Fruit fly (Drosophila melanogaster) whole organism, embryonic: ENCODE measurements around the gene CG12477.

Source experiments
- BtbVII ChIP-seq: fragments of 200-800 bp; sonication (Bioruptor generic); optimal IDR thresholded peaks from 3 replicates; lab custom pipeline; 2017; ENCODE audit warnings: missing biosample characterization, mild to moderate bottlenecking, missing genetic modification characterization
- CG1024 ChIP-seq: fragments of 200-800 bp; sonication (Bioruptor generic); IDR thresholded peaks from 2 replicates; pipeline ENCODE4 v1.3.6; 2022; ENCODE audit warnings: missing biosample characterization, missing genetic modification characterization
- CG10462 ChIP-seq: fragments of 200-800 bp; sonication (Bioruptor generic); optimal IDR thresholded peaks from 2 replicates; lab custom pipeline; 2016; ENCODE audit warnings: missing biosample characterization, missing genetic modification characterization
- CG12769 ChIP-seq: fragments of 200-800 bp; sonication (Bioruptor generic); optimal IDR thresholded peaks from 2 replicates; lab custom pipeline; 2019; ENCODE audit warnings: missing biosample characterization, mild to moderate bottlenecking, missing genetic modification characterization, moderate library complexity
- CG13894 ChIP-seq: fragments of 200-800 bp; sonication (Bioruptor generic); optimal IDR thresholded peaks from 3 replicates; lab custom pipeline; 2018; ENCODE audit warnings: missing biosample characterization, mild to moderate bottlenecking, missing genetic modification characterization, moderate library complexity
- CG14050 ChIP-seq: fragments of 200-800 bp; sonication (Bioruptor generic); IDR thresholded peaks from 3 replicates; pipeline ENCODE4 v1.3.6; 2022; ENCODE audit warnings: missing biosample characterization, missing genetic modification characterization
- CG15696 ChIP-seq: fragments of 200-800 bp; sonication (Bioruptor generic); optimal IDR thresholded peaks from 2 replicates; lab custom pipeline; 2019; ENCODE audit warnings: missing biosample characterization, mild to moderate bottlenecking, missing genetic modification characterization, moderate library complexity
- CG16863 ChIP-seq: fragments of 200-800 bp; sonication (Bioruptor generic); optimal IDR thresholded peaks from 3 replicates; lab custom pipeline; 2016; ENCODE audit warnings: missing biosample characterization, missing genetic modification characterization
- CG17385 ChIP-seq: fragments of 200-800 bp; sonication (Bioruptor generic); optimal IDR thresholded peaks from 3 replicates; lab custom pipeline; 2018; ENCODE audit warnings: missing biosample characterization, mild to moderate bottlenecking, missing genetic modification characterization
- CG2678 ChIP-seq: fragments of 200-800 bp; sonication (Bioruptor generic); optimal IDR thresholded peaks from 3 replicates; lab custom pipeline; 2019; ENCODE audit warnings: missing biosample characterization, mild to moderate bottlenecking, missing genetic modification characterization, moderate library complexity
- CG2712 ChIP-seq: fragments of 200-800 bp; optimal IDR thresholded peaks from 3 replicates; lab custom pipeline; 2019; ENCODE audit warnings: missing biosample characterization, mild to moderate bottlenecking, missing genetic modification characterization, moderate library complexity
- CG2889 ChIP-seq: fragments of 200-800 bp; sonication (Bioruptor generic); IDR thresholded peaks from 3 replicates; pipeline ENCODE4 v1.3.6; 2022; ENCODE audit warnings: missing biosample characterization, missing genetic modification characterization
- CG3065 ChIP-seq: fragments of 200-800 bp; sonication (Bioruptor generic); optimal IDR thresholded peaks from 2 replicates; lab custom pipeline; 2016; ENCODE audit warnings: missing biosample characterization, missing genetic modification characterization
- CG3726 ChIP-seq: fragments of 200-800 bp; sonication (Bioruptor generic); IDR thresholded peaks from 3 replicates; pipeline ENCODE4, ENCODE4 v1.3.6; 2022; ENCODE audit warnings: missing biosample characterization, missing genetic modification characterization
- CG4282 ChIP-seq: fragments of 200-800 bp; sonication (Bioruptor generic); optimal IDR thresholded peaks from 2 replicates; lab custom pipeline; 2016; ENCODE audit warnings: missing biosample characterization, missing genetic modification characterization
- CG4730 ChIP-seq: fragments of 200-800 bp; sonication (Bioruptor generic); IDR thresholded peaks from 2 replicates; pipeline ENCODE4 v1.3.6; 2022; ENCODE audit warnings: missing biosample characterization, missing genetic modification characterization
- CG5180 ChIP-seq: fragments of 200-800 bp; sonication (Bioruptor generic); optimal IDR thresholded peaks from 3 replicates; lab custom pipeline; 2017; ENCODE audit warnings: missing biosample characterization, missing genetic modification characterization, mild to moderate bottlenecking, moderate library complexity, missing genetic modification reagents
- CG6654 ChIP-seq: fragments of 200-800 bp; sonication (Bioruptor generic); optimal IDR thresholded peaks from 2 replicates; lab custom pipeline; 2017; ENCODE audit warnings: missing biosample characterization, mild to moderate bottlenecking, missing genetic modification characterization
- CG9727 ChIP-seq: fragments of 200-800 bp; sonication (Bioruptor generic); optimal IDR thresholded peaks from 3 replicates; lab custom pipeline; 2017; ENCODE audit warnings: missing biosample characterization, mild to moderate bottlenecking, missing genetic modification characterization
- CTCF ChIP-seq: fragments of 200-800 bp; sonication (Bioruptor generic); optimal IDR thresholded peaks from 2 replicates; lab custom pipeline; 2017; ENCODE audit warnings: missing biosample characterization, mild to moderate bottlenecking, missing genetic modification characterization, moderate library complexity
- Dek ChIP-seq: fragments of 200-800 bp; sonication (Bioruptor generic); optimal IDR thresholded peaks from 3 replicates; lab custom pipeline; 2019; ENCODE audit warnings: missing biosample characterization, mild to moderate bottlenecking, missing genetic modification characterization, moderate library complexity
- Dfd ChIP-seq, 2 experiments: fragments of >200 bp; optimal IDR thresholded peaks; 2 replicates each; lab custom pipeline; 2017; ENCODE audit warnings: missing biosample characterization in 2 of 2, missing genetic modification characterization in 2 of 2
- Doc3 ChIP-seq: fragments of 200-800 bp; sonication (Bioruptor generic); IDR thresholded peaks from 3 replicates; pipeline ENCODE4 v1.3.6; 2022; ENCODE audit warnings: missing biosample characterization, missing genetic modification characterization; ENCODE audit not compliant: partially characterized antibody
- Eip74EF ChIP-seq, 2 experiments: fragments of 200-800 bp in 1 of 2; fragments of >200 bp in 1 of 2; sonication (Bioruptor generic) in 1 of 2; optimal IDR thresholded peaks; 2 replicates each; lab custom pipeline; 2017 to 2019; ENCODE audit warnings: missing biosample characterization in 2 of 2, missing genetic modification characterization in 2 of 2, mild to moderate bottlenecking in 1 of 2, moderate library complexity in 1 of 2
- Kr ChIP-seq: fragments of 200-800 bp; sonication (Bioruptor generic); optimal IDR thresholded peaks from 2 replicates; lab custom pipeline; 2017; ENCODE audit warnings: missing biosample characterization, mild to moderate bottlenecking, missing genetic modification characterization
- Mrtf ChIP-seq: fragments of 200-800 bp; sonication (Bioruptor generic); IDR thresholded peaks from 3 replicates; pipeline ENCODE4 v1.3.6; 2022; ENCODE audit warnings: missing biosample characterization, missing genetic modification characterization
- Six4 ChIP-seq: fragments of 200-800 bp; sonication (Bioruptor generic); optimal IDR thresholded peaks from 2 replicates; lab custom pipeline; 2016; ENCODE audit warnings: missing biosample characterization, missing genetic modification characterization
- Sox102F ChIP-seq: fragments of 200-800 bp; sonication (Bioruptor generic); optimal IDR thresholded peaks from 2 replicates; lab custom pipeline; 2018; ENCODE audit warnings: missing biosample characterization, mild to moderate bottlenecking, missing genetic modification characterization, moderate library complexity
- Stat92E ChIP-seq, 3 experiments: fragments of >200 bp in 2 of 3; fragments of 200-800 bp in 1 of 3; sonication (Bioruptor generic) in 1 of 3; optimal IDR thresholded peaks; 2 replicates each; lab custom pipeline; 2017 to 2019; ENCODE audit warnings: missing biosample characterization in 3 of 3, missing genetic modification characterization in 3 of 3, mild to moderate bottlenecking in 1 of 3, moderate library complexity in 1 of 3
- Xbp1 ChIP-seq: fragments of 200-800 bp; sonication (Bioruptor generic); optimal IDR thresholded peaks from 3 replicates; lab custom pipeline; 2016; ENCODE audit warnings: missing biosample characterization, mild to moderate bottlenecking, missing genetic modification characterization
- abd-A ChIP-seq: fragments of 200-800 bp; sonication (Bioruptor generic); optimal IDR thresholded peaks from 3 replicates; lab custom pipeline; 2019; ENCODE audit warnings: missing biosample characterization, mild to moderate bottlenecking, missing genetic modification characterization, moderate library complexity
- ara ChIP-seq: fragments of 200-800 bp; sonication (Bioruptor generic); IDR thresholded peaks from 2 replicates; pipeline ENCODE4 v1.3.6; 2022; ENCODE audit warnings: missing biosample characterization, missing genetic modification characterization
- crol ChIP-seq: fragments of 200-800 bp; sonication (Bioruptor generic); IDR thresholded peaks from 2 replicates; pipeline ENCODE4 v1.3.6; 2022; ENCODE audit warnings: missing biosample characterization, missing genetic modification characterization
- disco-r ChIP-seq: fragments of 200-800 bp; sonication (Bioruptor generic); optimal IDR thresholded peaks from 2 replicates; lab custom pipeline; 2016; ENCODE audit warnings: missing biosample characterization, missing genetic modification characterization
- exex ChIP-seq: fragments of 200-800 bp; sonication (Bioruptor generic); optimal IDR thresholded peaks from 4 replicates; lab custom pipeline; 2018; ENCODE audit warnings: missing biosample characterization, mild to moderate bottlenecking, missing genetic modification characterization, moderate library complexity
- gce ChIP-seq: fragments of 200-800 bp; sonication (Bioruptor generic); IDR thresholded peaks from 3 replicates; pipeline ENCODE4 v1.3.6; 2022; ENCODE audit warnings: missing biosample characterization, missing genetic modification characterization
- gcm ChIP-seq: fragments of 200-800 bp; sonication (Bioruptor generic); optimal IDR thresholded peaks from 2 replicates; lab custom pipeline; 2019; ENCODE audit warnings: missing biosample characterization, mild to moderate bottlenecking, missing genetic modification characterization, moderate library complexity
- gro ChIP-seq: fragments of 200-800 bp; sonication (Bioruptor generic); optimal IDR thresholded peaks from 2 replicates; lab custom pipeline; 2016; ENCODE audit warnings: missing biosample characterization, missing genetic modification characterization
- gsb ChIP-seq: fragments of 200-800 bp; sonication (Bioruptor generic); IDR thresholded peaks from 2 replicates; pipeline ENCODE4 v1.3.6; 2022; ENCODE audit warnings: missing biosample characterization, missing genetic modification characterization
- lab ChIP-seq: fragments of 200-800 bp; sonication (Bioruptor generic); optimal IDR thresholded peaks from 3 replicates; lab custom pipeline; 2017; ENCODE audit warnings: missing biosample characterization, missing genetic modification characterization, mild to moderate bottlenecking, moderate library complexity, missing genetic modification reagents
- lola ChIP-seq, 3 experiments: fragments of >200 bp in 2 of 3; fragments of 200-800 bp in 1 of 3; sonication (Bioruptor generic) in 1 of 3; optimal IDR thresholded peaks; 2 replicates each; lab custom pipeline; 2017 to 2019; ENCODE audit warnings: missing biosample characterization in 3 of 3, missing genetic modification characterization in 3 of 3, mild to moderate bottlenecking in 1 of 3, moderate library complexity in 1 of 3
- lov ChIP-seq, 2 experiments: fragments of 200-800 bp in 1 of 2; fragments of >200 bp in 1 of 2; sonication (Bioruptor generic) in 1 of 2; IDR thresholded peaks in 1 of 2; optimal IDR thresholded peaks in 1 of 2; 2 replicates in 1 of 2; 3 replicates in 1 of 2; pipeline versions ENCODE4 v1.3.6 to Lab custom; 2017 to 2022; ENCODE audit warnings: missing biosample characterization in 1 of 2, missing genetic modification characterization in 1 of 2
- maf-S ChIP-seq: fragments of 200-800 bp; sonication (Bioruptor generic); optimal IDR thresholded peaks from 2 replicates; lab custom pipeline; 2016; ENCODE audit warnings: missing biosample characterization, missing genetic modification characterization
- pros ChIP-seq: fragments of 200-800 bp; sonication (Bioruptor generic); optimal IDR thresholded peaks from 3 replicates; lab custom pipeline; 2019; ENCODE audit warnings: missing biosample characterization, mild to moderate bottlenecking, missing genetic modification characterization, moderate library complexity
- rib ChIP-seq: fragments of 200-800 bp; sonication (Bioruptor generic); IDR thresholded peaks from 2 replicates; pipeline ENCODE4 v1.3.6; 2022; ENCODE audit warnings: missing biosample characterization, missing genetic modification characterization
- sima ChIP-seq: fragments of 200-800 bp; sonication (Bioruptor generic); optimal IDR thresholded peaks from 2 replicates; lab custom pipeline; 2016; ENCODE audit warnings: missing biosample characterization, missing genetic modification characterization
- slp2 ChIP-seq: fragments of 200-800 bp; sonication (Bioruptor generic); optimal IDR thresholded peaks from 2 replicates; lab custom pipeline; 2016; ENCODE audit warnings: missing biosample characterization, missing genetic modification characterization
- unpg ChIP-seq: fragments of 200-800 bp; sonication (Bioruptor generic); optimal IDR thresholded peaks from 3 replicates; lab custom pipeline; 2018; ENCODE audit warnings: missing biosample characterization, mild to moderate bottlenecking, missing genetic modification characterization, moderate library complexity
- z ChIP-seq: fragments of 200-800 bp; sonication (Bioruptor generic); IDR thresholded peaks from 3 replicates; pipeline ENCODE4 v1.3.6; 2022; ENCODE audit warnings: missing biosample characterization, missing genetic modification characterization

Gene CG12477

DNA sequence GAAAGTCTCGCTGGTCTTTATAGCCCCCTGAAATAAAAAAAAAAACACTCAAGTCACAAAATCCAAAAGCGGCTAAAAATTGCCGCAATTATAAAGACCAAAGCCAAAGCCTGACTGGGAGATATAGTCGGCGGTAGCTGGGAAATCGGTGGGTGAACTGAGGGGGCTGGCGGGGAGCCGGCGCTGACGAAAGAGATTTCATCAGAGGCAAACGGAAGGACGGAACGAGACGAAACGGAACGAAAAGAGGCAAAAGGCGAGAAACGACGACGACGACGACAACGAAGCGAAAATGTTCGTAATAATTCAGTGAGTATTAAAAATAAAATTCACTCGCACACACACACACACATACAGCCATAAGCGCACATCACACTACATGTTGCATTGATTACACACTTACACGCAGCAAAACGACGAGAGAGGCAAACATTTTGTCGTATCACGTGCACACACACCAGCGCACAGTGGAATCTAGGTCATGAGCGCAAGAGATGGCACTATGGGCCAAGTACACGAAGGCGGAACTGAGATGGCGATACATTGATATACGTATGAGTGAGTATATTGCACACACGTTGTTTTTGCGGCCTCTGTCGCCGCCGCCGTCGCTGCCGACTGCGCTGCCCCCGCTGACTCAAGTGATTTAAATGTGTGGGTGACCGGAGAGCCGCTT lies 36.0 kb upstream of the CG12477 start (continued):
- TF ChIP-seq CG12769 (tag; lab: Kevin White, UChicago) (peak; percentile 82), Dfd (GFP tag; optimal IDR thresholded peaks at IDR 0.05; lab: Kevin White, UChicago) (no peak), slp2 (GFP tag; lab: Kevin White, UChicago) (no peak), CG6654 (no peak), CG2678 (tag; lab: Kevin White, UChicago) (no peak), gce (GFP tag; lab: Robert Waterston, UW) (peak; percentile 19; the same call in 1 of the 3 replicates), CG2889 (no peak), CG16863 (GFP tag; lab: Kevin White, UChicago) (no peak), Doc3 (GFP tag; lab: Robert Waterston, UW) (no peak), CTCF (GFP tag; lab: Kevin White, UChicago) (no peak), CG1024 (GFP tag; lab: Robert Waterston, UW) (no peak), Xbp1 (no peak), z (peak; percentile 97), sima (GFP tag; lab: Kevin White, UChicago) (no peak), Kr (GFP tag; lab: Kevin White, UChicago) (no peak), Sox102F (GFP tag; lab: Kevin White, UChicago) (no peak), Dek (tag; lab: Kevin White, UChicago) (no peak), CG3726 (GFP tag; lab: Robert Waterston, UW) (no peak), lab (GFP tag; lab: Kevin White, UChicago) (peak; percentile 1), CG2712 (tag; lab: Kevin White, UChicago) (no peak), CG17385 (GFP tag; lab: Kevin White, UChicago) (peak; percentile 21), CG13894 (tag; lab: Kevin White, UChicago) (peak; percentile 37), Stat92E (GFP tag; optimal IDR thresholded peaks at IDR 0.05; lab: Kevin White, UChicago) (peak in 1 of 3 experiments; percentile 63), CG15696 (tag; lab: Kevin White, UChicago) (no peak), CG4282 (GFP tag; lab: Kevin White, UChicago) (no peak), gsb (GFP tag; lab: Robert Waterston, UW) (no peak), abd-A (tag; lab: Kevin White, UChicago) (peak; percentile 98), lola (GFP tag; optimal IDR thresholded peaks at IDR 0.05; lab: Kevin White, UChicago) (peak in 1 of 3 experiments; percentile 84), maf-S (GFP tag; lab: Kevin White, UChicago) (no peak), CG4730 (GFP tag; lab: Robert Waterston, UW) (no peak), crol (peak; percentile 92), lov (optimal IDR thresholded peaks at IDR 0.05; lab: Kevin White, UChicago) (no peak), lov (GFP tag; IDR thresholded peaks at IDR 0.05; lab: Robert Waterston, UW) (0 out of 3 replicates have a peak, but pooled peaks have one; percentile 62), Six4 (GFP tag; lab: Kevin White, UChicago) (no peak), gcm (GFP tag; lab: Kevin White, UChicago) (no peak), ara (GFP tag; lab: Robert Waterston, UW) (no peak), pros (GFP tag; lab: Kevin White, UChicago) (peak; percentile 48), BtbVII (GFP tag; lab: Kevin White, UChicago) (peak; percentile 64), CG9727 (GFP tag; lab: Kevin White, UChicago) (peak; percentile 22), unpg (GFP tag; lab: Kevin White, UChicago) (peak; percentile 14), CG3065 (GFP tag; lab: Kevin White, UChicago) (no peak), exex (peak; percentile 24), CG14050 (GFP tag; lab: Robert Waterston, UW) (no peak), disco-r (GFP tag; lab: Kevin White, UChicago) (no peak), gro (GFP tag; lab: Kevin White, UChicago) (peak; percentile 22), rib (GFP tag; lab: Robert Waterston, UW) (peak; percentile 90; the same call in 1 of the 2 replicates), Mrtf (no peak), CG5180 (GFP tag; lab: Kevin White, UChicago) (peak; percentile 63), Eip74EF (GFP tag; optimal IDR thresholded peaks at IDR 0.05; lab: Kevin White, UChicago) (peak; percentile 55 to 94), CG10462 (GFP tag; lab: Kevin White, UChicago) (no peak)
